Fruit fly (Drosophila melanogaster) whole organism, embryonic: ENCODE results near the gene dnc.

Source experiments
- Adf1 ChIP-seq: fragments of 200-800 bp; sonication (Bioruptor generic); IDR thresholded peaks from 2 replicates; pipeline ENCODE4 v1.3.6; 2022; ENCODE audit warnings: missing biosample characterization, missing genetic modification characterization
- Asciz ChIP-seq: fragments of 200-800 bp; sonication (Bioruptor generic); optimal IDR thresholded peaks from 2 replicates; lab custom pipeline; 2017; ENCODE audit warnings: missing biosample characterization, mild to moderate bottlenecking, missing genetic modification characterization, missing genetic modification reagents
- B-H1 ChIP-seq: fragments of 200-800 bp; sonication (Bioruptor generic); IDR thresholded peaks from 3 replicates; pipeline ENCODE4 v1.3.6; 2022; ENCODE audit warnings: missing biosample characterization, missing genetic modification characterization
- Blimp-1 ChIP-seq: fragments of 200-800 bp; sonication (Bioruptor generic); optimal IDR thresholded peaks from 3 replicates; lab custom pipeline; 2018; ENCODE audit warnings: missing biosample characterization, missing genetic modification characterization, mild to moderate bottlenecking, moderate library complexity, missing genetic modification reagents
- BtbVII ChIP-seq: fragments of 200-800 bp; sonication (Bioruptor generic); optimal IDR thresholded peaks from 3 replicates; lab custom pipeline; 2017; ENCODE audit warnings: missing biosample characterization, mild to moderate bottlenecking, missing genetic modification characterization
- CG10274 ChIP-seq: fragments of 200-800 bp; sonication (Bioruptor generic); optimal IDR thresholded peaks from 3 replicates; lab custom pipeline; 2017; ENCODE audit warnings: missing biosample characterization, mild to moderate bottlenecking, missing genetic modification characterization
- CG10321 ChIP-seq: fragments of 200-800 bp; sonication (Bioruptor generic); IDR thresholded peaks from 2 replicates; pipeline ENCODE4 v1.3.6; 2022; ENCODE audit warnings: missing biosample characterization, missing genetic modification characterization
- CG13123 ChIP-seq: fragments of 200-800 bp; sonication (Bioruptor generic); optimal IDR thresholded peaks from 2 replicates; lab custom pipeline; 2016; ENCODE audit warnings: missing biosample characterization, missing genetic modification characterization
- CG1603 ChIP-seq: fragments of 200-800 bp; sonication (Bioruptor generic); optimal IDR thresholded peaks from 2 replicates; lab custom pipeline; 2019; ENCODE audit warnings: missing biosample characterization, mild to moderate bottlenecking, missing genetic modification characterization, moderate library complexity
- CG18599 ChIP-seq: fragments of 200-800 bp; sonication (Bioruptor generic); optimal IDR thresholded peaks from 3 replicates; lab custom pipeline; 2017; ENCODE audit warnings: missing biosample characterization, missing genetic modification characterization, mild to moderate bottlenecking, moderate library complexity, missing genetic modification reagents
- CG33557 ChIP-seq: fragments of 200-800 bp; sonication (Bioruptor generic); optimal IDR thresholded peaks from 2 replicates; lab custom pipeline; 2019; ENCODE audit warnings: missing biosample characterization, mild to moderate bottlenecking, missing genetic modification characterization, moderate library complexity
- CG34224 ChIP-seq: fragments of 200-800 bp; sonication (Bioruptor generic); IDR thresholded peaks from 3 replicates; pipeline ENCODE4 v1.3.6; 2022; ENCODE audit warnings: missing biosample characterization, missing genetic modification characterization; ENCODE audit not compliant: partially characterized antibody
- CG6272 ChIP-seq: fragments of 200-800 bp; sonication (Bioruptor generic); IDR thresholded peaks from 2 replicates; pipeline ENCODE4 v1.3.6; 2022; ENCODE audit warnings: missing biosample characterization, missing genetic modification characterization
- CG6791 ChIP-seq: fragments of 200-800 bp; sonication (Bioruptor generic); IDR thresholded peaks from 3 replicates; pipeline ENCODE4 v1.3.6; 2022; ENCODE audit warnings: missing biosample characterization, missing genetic modification characterization; ENCODE audit not compliant: partially characterized antibody
- CG6813 ChIP-seq: fragments of 200-800 bp; sonication (Bioruptor generic); optimal IDR thresholded peaks from 2 replicates; lab custom pipeline; 2017; ENCODE audit warnings: missing biosample characterization, missing genetic modification characterization, mild to moderate bottlenecking, moderate library complexity, missing genetic modification reagents
- CG8281 ChIP-seq: fragments of 200-800 bp; sonication (Bioruptor generic); optimal IDR thresholded peaks from 2 replicates; lab custom pipeline; 2018; ENCODE audit warnings: missing biosample characterization, mild to moderate bottlenecking, missing genetic modification characterization, moderate library complexity
- CG8290 ChIP-seq, 3 experiments: fragments of 200-800 bp; sonication (Bioruptor generic); optimal IDR thresholded peaks; 2 replicates each; lab custom pipeline; 2016 to 2019; ENCODE audit warnings: missing biosample characterization in 3 of 3, missing genetic modification characterization in 3 of 3, mild to moderate bottlenecking in 2 of 3, moderate library complexity in 1 of 3
- CG9727 ChIP-seq: fragments of 200-800 bp; sonication (Bioruptor generic); optimal IDR thresholded peaks from 3 replicates; lab custom pipeline; 2017; ENCODE audit warnings: missing biosample characterization, mild to moderate bottlenecking, missing genetic modification characterization
- D19A ChIP-seq: fragments of 200-800 bp; optimal IDR thresholded peaks from 3 replicates; lab custom pipeline; 2019; ENCODE audit warnings: missing biosample characterization, mild to moderate bottlenecking, missing genetic modification characterization, moderate library complexity
- Deaf1 ChIP-seq: fragments of 200-800 bp; optimal IDR thresholded peaks from 3 replicates; lab custom pipeline; 2019; ENCODE audit warnings: missing biosample characterization, mild to moderate bottlenecking, missing genetic modification characterization, moderate library complexity
- Dip2 ChIP-seq: fragments of 200-800 bp; sonication (Bioruptor generic); IDR thresholded peaks from 2 replicates; pipeline ENCODE4 v1.3.6; 2022; ENCODE audit warnings: missing biosample characterization, missing genetic modification characterization
- Hand ChIP-seq: fragments of 200-800 bp; sonication (Bioruptor generic); optimal IDR thresholded peaks from 2 replicates; lab custom pipeline; 2017; ENCODE audit warnings: mild to moderate bottlenecking, missing biosample characterization, missing genetic modification reagents, missing genetic modification characterization
- Hey ChIP-seq: fragments of 200-800 bp; sonication (Bioruptor generic); optimal IDR thresholded peaks from 3 replicates; lab custom pipeline; 2018; ENCODE audit warnings: missing biosample characterization, mild to moderate bottlenecking, missing genetic modification characterization
- Hr51 ChIP-seq, 2 experiments: fragments of 200-800 bp; sonication (Bioruptor generic); optimal IDR thresholded peaks; 2 replicates in 1 of 2; 3 replicates in 1 of 2; lab custom pipeline; 2016 to 2018; ENCODE audit warnings: missing biosample characterization in 2 of 2, missing genetic modification characterization in 2 of 2, mild to moderate bottlenecking in 1 of 2, moderate library complexity in 1 of 2
- Nf-YA ChIP-seq: fragments of 200-800 bp; sonication (Bioruptor generic); IDR thresholded peaks from 2 replicates; pipeline ENCODE4 v1.3.6; 2022; ENCODE audit warnings: missing biosample characterization, missing genetic modification characterization
- Rfx ChIP-seq: fragments of 200-800 bp; sonication (Bioruptor generic); IDR thresholded peaks from 2 replicates; pipeline ENCODE4 v1.3.6; 2022; ENCODE audit warnings: missing biosample characterization, missing genetic modification characterization
- Scr ChIP-seq: fragments of 200-800 bp; sonication (Bioruptor generic); IDR thresholded peaks from 2 replicates; pipeline ENCODE4 v1.3.6; 2022; ENCODE audit warnings: missing biosample characterization, missing genetic modification characterization; ENCODE audit not compliant: partially characterized antibody
- abd-A ChIP-seq: fragments of 200-800 bp; sonication (Bioruptor generic); optimal IDR thresholded peaks from 3 replicates; lab custom pipeline; 2019; ENCODE audit warnings: missing biosample characterization, mild to moderate bottlenecking, missing genetic modification characterization, moderate library complexity
- amos ChIP-seq: fragments of 200-800 bp; sonication (Bioruptor generic); IDR thresholded peaks from 2 replicates; pipeline ENCODE4 v1.3.6; 2022; ENCODE audit warnings: missing biosample characterization, missing genetic modification characterization; ENCODE audit not compliant: partially characterized antibody
- bsh ChIP-seq, 2 experiments: fragments of 200-800 bp; sonication (Bioruptor generic); optimal IDR thresholded peaks; 2 replicates each; lab custom pipeline; 2017 to 2018; ENCODE audit warnings: mild to moderate bottlenecking in 2 of 2, missing biosample characterization in 2 of 2, missing genetic modification characterization in 2 of 2, moderate library complexity in 1 of 2
- chif ChIP-seq, 2 experiments: fragments of 200-800 bp; sonication (Bioruptor generic); optimal IDR thresholded peaks; 3 replicates each; lab custom pipeline; 2016; ENCODE audit warnings: missing biosample characterization in 2 of 2, missing genetic modification characterization in 2 of 2
- chinmo ChIP-seq: fragments of 200-800 bp; sonication (Bioruptor generic); IDR thresholded peaks from 4 replicates; pipeline ENCODE4 v1.3.6; 2022; ENCODE audit warnings: missing biosample characterization, missing genetic modification characterization; ENCODE audit not compliant: partially characterized antibody
- crol ChIP-seq: fragments of 200-800 bp; sonication (Bioruptor generic); IDR thresholded peaks from 2 replicates; pipeline ENCODE4 v1.3.6; 2022; ENCODE audit warnings: missing biosample characterization, missing genetic modification characterization
- kah ChIP-seq: fragments of 200-800 bp; sonication (Bioruptor generic); optimal IDR thresholded peaks from 2 replicates; lab custom pipeline; 2018; ENCODE audit warnings: missing biosample characterization, mild to moderate bottlenecking, missing genetic modification characterization
- nom ChIP-seq: fragments of 200-800 bp; sonication (Bioruptor generic); optimal IDR thresholded peaks from 2 replicates; lab custom pipeline; 2017; ENCODE audit warnings: missing biosample characterization, missing genetic modification characterization, mild to moderate bottlenecking, moderate library complexity, missing genetic modification reagents
- odd ChIP-seq: fragments of 200-800 bp; sonication (Bioruptor generic); optimal IDR thresholded peaks from 2 replicates; lab custom pipeline; 2017; ENCODE audit warnings: missing biosample characterization, mild to moderate bottlenecking, missing genetic modification characterization
- onecut ChIP-seq: fragments of 200-800 bp; sonication (Bioruptor generic); IDR thresholded peaks from 2 replicates; pipeline ENCODE4 v1.3.6; 2022; ENCODE audit warnings: missing biosample characterization, missing genetic modification characterization
- schlank ChIP-seq: fragments of 200-800 bp; sonication (Bioruptor generic); optimal IDR thresholded peaks from 2 replicates; lab custom pipeline; 2018; ENCODE audit warnings: missing biosample characterization, mild to moderate bottlenecking, missing genetic modification characterization
- seq ChIP-seq: fragments of 200-800 bp; sonication (Bioruptor generic); IDR thresholded peaks from 2 replicates; pipeline ENCODE4 v1.3.6; 2022; ENCODE audit warnings: missing biosample characterization, missing genetic modification characterization
- slbo ChIP-seq: fragments of 200-800 bp; sonication (Bioruptor generic); IDR thresholded peaks from 2 replicates; pipeline ENCODE4 v1.3.6; 2022; ENCODE audit warnings: missing biosample characterization, missing genetic modification characterization
- slou ChIP-seq: fragments of 200-800 bp; sonication (Bioruptor generic); optimal IDR thresholded peaks from 3 replicates; lab custom pipeline; 2016; ENCODE audit warnings: missing biosample characterization, missing genetic modification characterization
- sna ChIP-seq: fragments of 200-800 bp; sonication (Bioruptor generic); IDR thresholded peaks from 2 replicates; pipeline ENCODE4 v1.3.6; 2022; ENCODE audit warnings: missing biosample characterization, missing genetic modification characterization; ENCODE audit not compliant: partially characterized antibody
- tna ChIP-seq: fragments of 200-800 bp; sonication (Bioruptor generic); IDR thresholded peaks from 2 replicates; pipeline ENCODE4 v1.3.6; 2022; ENCODE audit warnings: missing biosample characterization, missing genetic modification characterization; ENCODE audit not compliant: partially characterized antibody
- unc-4 ChIP-seq: fragments of 200-800 bp; sonication (Bioruptor generic); IDR thresholded peaks from 2 replicates; pipeline ENCODE4 v1.3.6; 2022; ENCODE audit warnings: missing biosample characterization, missing genetic modification characterization; ENCODE audit not compliant: partially characterized antibody
- vnd ChIP-seq: fragments of 200-800 bp; sonication (Bioruptor generic); IDR thresholded peaks from 3 replicates; pipeline ENCODE4 v1.3.6; 2022; ENCODE audit warnings: missing biosample characterization, missing genetic modification characterization; ENCODE audit not compliant: partially characterized antibody
- yki ChIP-seq: fragments of >200 bp; optimal IDR thresholded peaks from 3 replicates; lab custom pipeline; 2018
- zen2 ChIP-seq: fragments of 200-800 bp; sonication (Bioruptor generic); IDR thresholded peaks from 3 replicates; pipeline ENCODE4 v1.3.6; 2022; ENCODE audit warnings: missing biosample characterization, missing genetic modification characterization; ENCODE audit not compliant: partially characterized antibody

Gene dnc

DNA sequence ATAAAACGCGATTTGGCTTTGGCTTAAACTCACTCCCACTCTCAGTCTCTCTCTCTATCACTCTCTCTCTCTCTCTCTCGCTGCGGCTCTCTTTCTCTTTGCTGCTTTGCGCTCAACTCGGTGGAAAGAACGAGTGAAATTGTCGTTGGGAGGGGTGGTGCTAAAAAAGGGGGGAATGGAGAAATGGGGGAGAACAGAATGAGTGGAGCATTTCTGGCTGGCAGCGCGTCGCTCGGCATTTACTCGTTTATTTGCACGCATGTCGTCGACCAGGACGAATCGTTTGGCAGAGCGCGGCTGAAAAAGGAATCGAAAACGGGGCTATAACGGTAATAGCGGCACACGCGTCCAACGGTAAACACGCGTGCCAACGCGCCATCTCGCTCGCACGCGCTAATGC lies at the start of gene dnc:
Gene dnc (plus strand): TSS at position 248 of the 400 bp plus-strand sequence.
- TF ChIP-seq Scr (GFP tag; lab: Robert Waterston, UW) (0 out of 2 replicates have a peak, but pooled peaks have one; percentile 34), CG13123 (no peak), crol (GFP tag; lab: Robert Waterston, UW) (peak; percentile 91), D19A (tag; lab: Kevin White, UChicago) (no peak), Nf-YA (GFP tag; lab: Robert Waterston, UW) (no peak), CG9727 (GFP tag; lab: Kevin White, UChicago) (no peak), CG8281 (tag; lab: Kevin White, UChicago) (no peak), Adf1 (GFP tag; lab: Robert Waterston, UW) (peak; percentile 37; the same call in 1 of the 2 replicates), CG33557 (GFP tag; lab: Kevin White, UChicago) (no peak), CG6813 (GFP tag; lab: Kevin White, UChicago) (no peak), Hand (GFP tag; lab: Kevin White, UChicago) (peak; percentile 36), schlank (tag; lab: Kevin White, UChicago) (no peak), amos (peak; percentile 63; the same call in 1 of the 2 replicates), bsh (GFP tag; optimal IDR thresholded peaks at IDR 0.05; lab: Kevin White, UChicago) (peak in 1 of 2 experiments; percentile 49), Hey (tag; lab: Kevin White, UChicago) (peak; percentile 51), CG10321 (GFP tag; lab: Robert Waterston, UW) (peak; percentile 32; the same call in 1 of the 2 replicates), unc-4 (GFP tag; lab: Robert Waterston, UW) (peak; percentile 28; the same call in 1 of the 2 replicates), CG8290 (GFP tag; optimal IDR thresholded peaks at IDR 0.05; lab: Kevin White, UChicago) (no peak), CG8290 (tag; optimal IDR thresholded peaks at IDR 0.05; lab: Kevin White, UChicago) (peak in 1 of 2 experiments; percentile 59), CG10274 (GFP tag; lab: Kevin White, UChicago) (no peak), CG1603 (no peak), zen2 (GFP tag; lab: Robert Waterston, UW) (peak; percentile 49; the same call in 2 of the 3 replicates), Hr51 (GFP tag; optimal IDR thresholded peaks at IDR 0.05; lab: Kevin White, UChicago) (no peak), Rfx (GFP tag; lab: Robert Waterston, UW) (0 out of 2 replicates have a peak, but pooled peaks have one; percentile 22), onecut (GFP tag; lab: Robert Waterston, UW) (no peak), chif (GFP tag; optimal IDR thresholded peaks at IDR 0.05; lab: Kevin White, UChicago) (no peak), Blimp-1 (GFP tag; lab: Kevin White, UChicago) (no peak), vnd (no peak), seq (peak; percentile 40; the same call in 1 of the 2 replicates), BtbVII (GFP tag; lab: Kevin White, UChicago) (peak; percentile 22), Dip2 (no peak), CG18599 (GFP tag; lab: Kevin White, UChicago) (peak; percentile 35), slou (GFP tag; lab: Kevin White, UChicago) (no peak), tna (GFP tag; lab: Robert Waterston, UW) (peak; percentile 59), nom (GFP tag; lab: Kevin White, UChicago) (peak; percentile 54), B-H1 (GFP tag; lab: Robert Waterston, UW) (no peak), yki (lab: Kevin White, UChicago) (peak; percentile 43), CG6272 (GFP tag; lab: Robert Waterston, UW) (no peak), kah (no peak), chinmo (GFP tag; lab: Robert Waterston, UW) (peak; percentile 65; the same call in 1 of the 4 replicates), slbo (no peak), CG6791 (GFP tag; lab: Robert Waterston, UW) (peak; percentile 17; the same call in 1 of the 3 replicates), CG34224 (peak; percentile 44), abd-A (tag; lab: Kevin White, UChicago) (peak; percentile 61), sna (GFP tag; lab: Robert Waterston, UW) (0 out of 2 replicates have a peak, but pooled peaks have one; percentile 18), Deaf1 (tag; lab: Kevin White, UChicago) (peak; percentile 79), odd (GFP tag; lab: Kevin White, UChicago) (no peak), Asciz (GFP tag; lab: Kevin White, UChicago) (no peak)
